Fruit fly (Drosophila melanogaster): ENCODE data around the gene CG4998.

Gene CG4998

DNA sequence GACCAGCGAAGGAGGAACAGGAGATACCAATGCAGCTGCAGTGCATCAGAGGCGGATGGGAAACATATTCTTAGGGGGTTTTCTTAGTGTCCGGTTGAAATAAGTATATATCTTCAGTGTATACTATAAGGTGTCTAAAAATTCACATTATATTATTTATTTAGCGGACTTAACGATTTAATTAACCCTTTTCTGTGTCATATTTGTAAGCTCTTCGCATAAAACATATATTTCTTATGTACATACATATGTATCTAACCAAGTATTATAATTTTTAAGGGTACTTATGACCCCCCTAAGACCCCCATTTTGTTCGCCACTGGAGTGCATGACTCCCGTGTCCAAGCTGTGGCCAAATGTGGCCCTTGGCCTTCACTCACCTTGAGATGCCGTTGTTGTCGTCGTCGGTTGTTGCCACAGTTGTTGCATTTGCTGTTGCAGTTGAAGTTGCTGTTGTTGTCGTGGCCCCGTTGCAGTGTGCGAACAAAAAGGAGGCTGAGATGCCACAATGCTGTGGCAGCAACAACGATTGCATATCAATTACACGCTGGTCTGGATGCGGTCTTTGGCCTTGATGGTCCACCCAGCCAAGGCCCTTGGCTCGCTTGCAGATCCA, 22.5 kb downstream of the CG4998 start:
- TF ChIP-seq CG9705 (GFP tag; optimal IDR thresholded peaks at IDR 0.05) (peak; percentile 15), Rel (GFP tag; optimal IDR thresholded peaks at IDR 0.05) (no peak), Rel (tag; optimal IDR thresholded peaks at IDR 0.05) (no peak), ey (GFP tag; optimal IDR thresholded peaks at IDR 0.05) (peak; percentile 57), psq (GFP tag; optimal IDR thresholded peaks at IDR 0.05) (peak; percentile 53), jim (GFP tag; optimal IDR thresholded peaks at IDR 0.05) (no peak), Hr78 (GFP tag; optimal IDR thresholded peaks at IDR 0.05) (no peak), h (GFP tag; optimal IDR thresholded peaks at IDR 0.05) (peak; percentile 69), sv (GFP tag; optimal IDR thresholded peaks at IDR 0.05) (no peak), HLH106 (tag; optimal IDR thresholded peaks at IDR 0.05) (peak; percentile 74), GATAd (GFP tag; optimal IDR thresholded peaks at IDR 0.05) (no peak), brk (GFP tag; optimal IDR thresholded peaks at IDR 0.05) (no peak), sage (GFP tag; optimal IDR thresholded peaks at IDR 0.05) (no peak), lola (GFP tag; optimal IDR thresholded peaks at IDR 0.05) (no peak), dmrt93B (GFP tag; optimal IDR thresholded peaks at IDR 0.05) (peak; percentile 25), Dif (GFP tag; optimal IDR thresholded peaks at IDR 0.05; ENCODE audit: partially characterized antibody) (no peak), Hr83 (GFP tag; optimal IDR thresholded peaks at IDR 0.05; ENCODE audit: poor library complexity, severe bottlenecking) (no peak), Dfd (GFP tag; optimal IDR thresholded peaks at IDR 0.05) (no peak), Vsx2 (GFP tag; optimal IDR thresholded peaks at IDR 0.05; ENCODE audit: partially characterized antibody) (no peak), usp (GFP tag; optimal IDR thresholded peaks at IDR 0.05) (no peak), CrebA (GFP tag; optimal IDR thresholded peaks at IDR 0.05; ENCODE audit: borderline replicate concordance) (no peak), Myc (optimal IDR thresholded peaks at IDR 0.05) (no peak), CG32264 (GFP tag; optimal IDR thresholded peaks at IDR 0.05) (no peak), Abd-B (GFP tag; optimal IDR thresholded peaks at IDR 0.05) (no peak), Hnf4 (GFP tag; optimal IDR thresholded peaks at IDR 0.05) (no peak), pan (optimal IDR thresholded peaks at IDR 0.05) (no peak), N (GFP tag; optimal IDR thresholded peaks at IDR 0.05) (no peak), fru (GFP tag; optimal IDR thresholded peaks at IDR 0.05) (peak; percentile 73), OdsH (GFP tag; optimal IDR thresholded peaks at IDR 0.05) (peak; percentile 59), Mio (GFP tag; optimal IDR thresholded peaks at IDR 0.05) (no peak), tai (GFP tag; optimal IDR thresholded peaks at IDR 0.05) (no peak), Sp1 (GFP tag; optimal IDR thresholded peaks at IDR 0.05) (peak; percentile 78), Jra (GFP tag; optimal IDR thresholded peaks at IDR 0.05) (no peak), rgr (GFP tag; optimal IDR thresholded peaks at IDR 0.05) (peak; percentile 56), woc (GFP tag; optimal IDR thresholded peaks at IDR 0.05) (peak; percentile 35), dl (GFP tag; optimal IDR thresholded peaks at IDR 0.05; ENCODE audit: insufficient read depth in 1 of 2, partially characterized antibody in 2 of 2) (no peak), br (GFP tag; optimal IDR thresholded peaks at IDR 0.05) (peak; percentile 51), foxo (GFP tag; optimal IDR thresholded peaks at IDR 0.05) (peak in 1 of 2 experiments; percentile 61), dsf (GFP tag; optimal IDR thresholded peaks at IDR 0.05; ENCODE audit: borderline replicate concordance) (no peak)

DNA sequence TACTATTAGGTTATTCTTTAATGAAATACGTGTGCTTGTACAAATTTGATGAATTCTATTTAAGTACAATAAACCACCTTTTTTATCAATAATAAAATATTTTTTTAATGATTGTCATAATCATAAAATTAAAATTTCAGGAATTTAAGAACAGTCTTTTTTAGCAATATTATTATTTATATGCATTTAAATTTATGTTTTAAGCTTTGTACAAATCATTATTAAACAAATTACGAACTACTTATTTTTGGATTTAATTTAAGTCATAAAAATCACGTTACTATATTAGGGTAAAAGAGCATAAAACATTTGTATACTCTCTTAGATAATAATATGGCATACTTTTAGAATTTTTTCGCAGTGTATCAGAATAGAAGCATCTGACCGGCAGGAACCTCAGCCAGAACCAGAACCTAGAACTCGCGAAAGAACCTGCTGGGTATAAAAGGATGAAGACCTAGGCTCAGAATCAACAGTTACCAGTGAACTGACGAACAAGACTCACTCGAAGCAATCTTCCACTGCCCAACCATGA, 23.4 kb downstream of the CG4998 start, which contains the start of gene Cpr72Ea:
Gene Cpr72Ea (plus strand): TSS at position 485 of the 535 bp plus-strand sequence.
- TF ChIP-seq pan (optimal IDR thresholded peaks at IDR 0.05) (no peak), jim (GFP tag; optimal IDR thresholded peaks at IDR 0.05) (no peak), GATAd (GFP tag; optimal IDR thresholded peaks at IDR 0.05) (no peak), dl (GFP tag; optimal IDR thresholded peaks at IDR 0.05; ENCODE audit: insufficient read depth in 1 of 2, partially characterized antibody in 2 of 2) (no peak), usp (GFP tag; optimal IDR thresholded peaks at IDR 0.05) (no peak), OdsH (GFP tag; optimal IDR thresholded peaks at IDR 0.05) (no peak), dmrt93B (GFP tag; optimal IDR thresholded peaks at IDR 0.05) (no peak), dsf (GFP tag; optimal IDR thresholded peaks at IDR 0.05; ENCODE audit: borderline replicate concordance) (no peak), Myc (optimal IDR thresholded peaks at IDR 0.05) (no peak), woc (GFP tag; optimal IDR thresholded peaks at IDR 0.05) (no peak), foxo (GFP tag; optimal IDR thresholded peaks at IDR 0.05) (no peak), fru (GFP tag; optimal IDR thresholded peaks at IDR 0.05) (no peak), brk (GFP tag; optimal IDR thresholded peaks at IDR 0.05) (no peak), Hnf4 (GFP tag; optimal IDR thresholded peaks at IDR 0.05) (no peak), Abd-B (GFP tag; optimal IDR thresholded peaks at IDR 0.05) (no peak), Mio (GFP tag; optimal IDR thresholded peaks at IDR 0.05) (no peak), tai (GFP tag; optimal IDR thresholded peaks at IDR 0.05) (no peak), Dif (GFP tag; optimal IDR thresholded peaks at IDR 0.05; ENCODE audit: partially characterized antibody) (no peak)

Data from whole organism, wandering third instar larva.